Worm (Caenorhabditis elegans): ENCODE measurements around the gene C02D5.2.

C02D5.2 gene

DNA sequence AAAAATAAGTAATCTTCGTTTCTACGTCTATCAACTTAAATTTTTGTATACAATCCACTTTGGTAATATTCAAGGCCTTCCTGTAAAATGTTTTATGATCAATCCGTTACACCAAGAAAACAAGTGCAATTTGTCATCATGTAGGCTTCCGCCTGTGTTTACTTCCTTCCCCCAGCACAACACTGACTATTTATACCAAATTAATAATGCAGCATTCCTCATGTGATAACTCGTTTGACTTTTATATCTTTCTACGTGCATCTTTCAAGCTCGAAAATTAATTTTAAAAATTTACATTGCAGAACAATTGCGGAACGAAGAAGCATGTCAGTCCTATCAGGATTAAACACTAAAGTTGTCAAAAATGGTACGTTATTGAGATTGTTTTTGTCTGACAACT, 2.7 kb upstream of the C02D5.2 start, which contains the start of gene gsto-2:
gsto-2 (plus strand) TSS at position 301 of the 400 bp plus-strand sequence.
- no peak for TF ChIP-seq php-3 (GFP tag; IDR thresholded peaks at IDR 0.05)
- TF ChIP-seq R02D3.7 (tag; optimal IDR thresholded peaks at IDR 0.05): no peak
- no peak for TF ChIP-seq jun-1 (tag; optimal IDR thresholded peaks at IDR 0.05)
- no peak for TF ChIP-seq F26F4.8 (GFP tag; conservative IDR thresholded peaks at IDR 0.05)
- no peak for TF ChIP-seq hif-1 (tag; optimal IDR thresholded peaks at IDR 0.05)
- TF ChIP-seq vab-7 (GFP tag; IDR thresholded peaks at IDR 0.05): no peak
- no peak for TF ChIP-seq nhr-25 (tag; optimal IDR thresholded peaks at IDR 0.05; ENCODE audit: borderline replicate concordance, insufficient read depth)
- no peak for TF ChIP-seq dpl-1 (GFP tag; optimal IDR thresholded peaks at IDR 0.05)
- TF ChIP-seq nhr-28 (tag; optimal IDR thresholded peaks at IDR 0.05): no peak
- no peak for TF ChIP-seq mep-1 (tag; optimal IDR thresholded peaks at IDR 0.05)
- no peak for TF ChIP-seq nhr-102 (tag; optimal IDR thresholded peaks at IDR 0.05)
- TF ChIP-seq lin-15B (tag; optimal IDR thresholded peaks at IDR 0.05): no peak
- no peak for TF ChIP-seq nhr-237 (tag; optimal IDR thresholded peaks at IDR 0.05)
- no peak for TF ChIP-seq snpc-1.2 (GFP tag; IDR thresholded peaks at IDR 0.05)
- TF ChIP-seq cey-2 (tag; optimal IDR thresholded peaks at IDR 0.05; ENCODE audit: borderline replicate concordance, insufficient read depth): no peak
- TF ChIP-seq daf-12 (tag; optimal IDR thresholded peaks at IDR 0.05): no peak

DNA sequence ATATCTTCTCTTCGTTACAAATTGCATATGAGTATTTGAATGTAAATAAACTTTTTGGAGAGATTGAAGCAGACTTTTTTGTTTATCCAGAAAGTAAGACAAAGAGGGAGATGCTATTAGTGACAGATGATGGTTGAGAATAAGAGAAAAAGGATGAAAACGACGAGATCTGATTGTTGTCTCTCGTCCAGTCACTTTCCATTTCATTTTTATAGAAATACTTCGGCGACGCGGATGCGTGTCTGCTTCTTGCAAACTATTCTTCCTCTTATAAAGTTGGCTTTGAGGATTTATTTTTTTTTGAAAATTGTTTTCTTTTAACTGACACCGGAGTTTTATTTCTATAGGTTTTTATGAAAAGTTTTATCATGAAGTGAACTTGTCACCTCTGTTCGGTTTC, 1.5 kb upstream of the C02D5.2 start:
- TF ChIP-seq D1046.2 (GFP tag; IDR thresholded peaks at IDR 0.05): no peak
- TF ChIP-seq gei-8 (GFP tag; optimal IDR thresholded peaks at IDR 0.05): no peak
- no peak for TF ChIP-seq Y75B8A.6 (GFP tag; IDR thresholded peaks at IDR 0.05)
- no peak for TF ChIP-seq dmd-6 (GFP tag; IDR thresholded peaks at IDR 0.05)

DNA sequence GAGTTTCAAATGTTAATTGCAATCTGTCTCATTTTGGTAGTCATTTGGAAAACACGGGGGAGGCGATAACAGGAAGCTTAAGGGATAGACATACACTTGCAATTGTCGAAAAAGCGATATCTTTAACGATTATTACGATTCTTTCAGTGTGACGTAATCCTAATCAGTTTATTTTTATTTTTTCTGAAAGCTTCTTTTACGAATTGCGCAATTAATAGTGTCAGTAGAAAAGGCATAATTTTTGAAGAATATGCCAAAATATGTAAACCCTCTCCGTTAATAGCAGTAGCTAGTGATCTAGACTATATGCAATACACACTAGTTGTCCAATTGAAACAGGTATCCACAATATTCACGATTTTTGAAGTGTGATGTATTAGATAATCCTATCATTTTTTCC, 3.3 kb downstream of the C02D5.2 start:
- TF ChIP-seq vab-7 (GFP tag; IDR thresholded peaks at IDR 0.05) (no peak), dpl-1 (GFP tag; optimal IDR thresholded peaks at IDR 0.05) (no peak), saeg-2 (GFP tag; IDR thresholded peaks at IDR 0.05) (no peak), snpc-1.2 (GFP tag; IDR thresholded peaks at IDR 0.05) (no peak), F49E8.2 (tag; optimal IDR thresholded peaks at IDR 0.05; ENCODE audit: borderline replicate concordance) (no peak), mep-1 (tag; optimal IDR thresholded peaks at IDR 0.05) (no peak), nhr-48 (tag; optimal IDR thresholded peaks at IDR 0.05) (no peak), egl-43 (GFP tag; IDR thresholded peaks at IDR 0.05) (no peak), ces-1 (GFP tag; optimal IDR thresholded peaks at IDR 0.05) (no peak), nhr-41 (GFP tag; IDR thresholded peaks at IDR 0.05) (no peak)

DNA sequence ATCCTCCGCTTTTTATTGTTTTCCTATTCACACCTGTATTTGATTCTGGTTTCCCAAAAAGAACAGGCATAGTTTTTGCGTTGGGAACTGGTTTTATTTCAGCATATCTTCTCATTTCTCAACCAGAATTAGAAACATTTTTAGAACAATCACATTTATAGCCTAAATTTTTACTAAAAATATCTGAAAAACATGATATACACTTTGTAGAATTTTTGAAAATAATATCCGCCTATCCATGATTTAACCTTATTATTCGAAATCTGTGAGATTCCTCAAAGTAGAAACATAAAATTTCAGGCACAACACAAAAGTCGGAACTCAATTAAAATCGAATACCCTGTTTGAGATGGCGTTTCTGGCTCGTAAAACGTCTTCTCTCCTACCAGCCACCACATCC, 3.7 kb downstream of the C02D5.2 start, which contains the start of gene acdh-6:
acdh-6 (plus strand) TSS at position 301 of the 400 bp plus-strand sequence.
- TF ChIP-seq hmg-1.1 (GFP tag; IDR thresholded peaks at IDR 0.05) (no peak), unc-62 (GFP tag; optimal IDR thresholded peaks at IDR 0.05 in 1 of 2) (no peak), unc-62 (tag; optimal IDR thresholded peaks at IDR 0.05) (no peak), zag-1 (tag; optimal IDR thresholded peaks at IDR 0.05) (no peak), rbr-2 (tag; optimal IDR thresholded peaks at IDR 0.05) (no peak), tag-97 (GFP tag; IDR thresholded peaks at IDR 0.05) (no peak), nhr-10 (tag; optimal IDR thresholded peaks at IDR 0.05) (no peak), nhr-6 (tag; optimal IDR thresholded peaks at IDR 0.05) (no peak), hif-1 (tag; optimal IDR thresholded peaks at IDR 0.05) (no peak), vab-7 (GFP tag; IDR thresholded peaks at IDR 0.05) (no peak), cey-2 (tag; optimal IDR thresholded peaks at IDR 0.05; ENCODE audit: borderline replicate concordance, insufficient read depth) (no peak), snpc-4 (tag; optimal IDR thresholded peaks at IDR 0.05) (no peak), unc-39 (tag; optimal IDR thresholded peaks at IDR 0.05) (no peak), duxl-1 (tag; optimal IDR thresholded peaks at IDR 0.05; ENCODE audit: poor library complexity) (no peak), ama-1 (optimal IDR thresholded peaks at IDR 0.05) (no peak), sdz-12 (GFP tag; optimal IDR thresholded peaks at IDR 0.05) (no peak), zfp-2 (tag; optimal IDR thresholded peaks at IDR 0.05) (no peak), spr-1 (tag; optimal IDR thresholded peaks at IDR 0.05) (no peak), mes-2 (tag; optimal IDR thresholded peaks at IDR 0.05; ENCODE audit: poor library complexity, severe bottlenecking) (no peak)

All from whole organism, L4 larva.